Fruit fly (Drosophila melanogaster) whole organism, embryonic: ENCODE data around the gene CG32573.

ENCODE experiments used
- Asciz ChIP-seq: fragments of 200-800 bp; sonication (Bioruptor generic); optimal IDR thresholded peaks from 2 replicates; lab custom pipeline; 2017; ENCODE audit warnings: missing biosample characterization, mild to moderate bottlenecking, missing genetic modification characterization, missing genetic modification reagents
- B-H1 ChIP-seq: fragments of 200-800 bp; sonication (Bioruptor generic); IDR thresholded peaks from 3 replicates; pipeline ENCODE4 v1.3.6; 2022; ENCODE audit warnings: missing biosample characterization, missing genetic modification characterization
- CG13123 ChIP-seq: fragments of 200-800 bp; sonication (Bioruptor generic); optimal IDR thresholded peaks from 2 replicates; lab custom pipeline; 2016; ENCODE audit warnings: missing biosample characterization, missing genetic modification characterization
- CG15011 ChIP-seq: fragments of 200-800 bp; sonication (Bioruptor generic); optimal IDR thresholded peaks from 3 replicates; lab custom pipeline; 2018; ENCODE audit warnings: missing biosample characterization, mild to moderate bottlenecking, missing genetic modification characterization
- CG15601 ChIP-seq: fragments of 200-800 bp; sonication (Bioruptor generic); optimal IDR thresholded peaks from 3 replicates; lab custom pipeline; 2019; ENCODE audit warnings: missing biosample characterization, mild to moderate bottlenecking, missing genetic modification characterization, moderate library complexity
- CG1603 ChIP-seq: fragments of 200-800 bp; sonication (Bioruptor generic); optimal IDR thresholded peaks from 2 replicates; lab custom pipeline; 2019; ENCODE audit warnings: missing biosample characterization, mild to moderate bottlenecking, missing genetic modification characterization, moderate library complexity
- CG16815 ChIP-seq: fragments of 200-800 bp; sonication (Bioruptor generic); optimal IDR thresholded peaks from 3 replicates; lab custom pipeline; 2017; ENCODE audit warnings: missing biosample characterization, mild to moderate bottlenecking, missing genetic modification characterization
- CG2678 ChIP-seq: fragments of 200-800 bp; sonication (Bioruptor generic); optimal IDR thresholded peaks from 3 replicates; lab custom pipeline; 2019; ENCODE audit warnings: missing biosample characterization, mild to moderate bottlenecking, missing genetic modification characterization, moderate library complexity
- CG33557 ChIP-seq: fragments of 200-800 bp; sonication (Bioruptor generic); optimal IDR thresholded peaks from 2 replicates; lab custom pipeline; 2019; ENCODE audit warnings: missing biosample characterization, mild to moderate bottlenecking, missing genetic modification characterization, moderate library complexity
- CG4820 ChIP-seq: fragments of 200-800 bp; sonication (Bioruptor generic); optimal IDR thresholded peaks from 3 replicates; lab custom pipeline; 2016; ENCODE audit warnings: missing biosample characterization, missing genetic modification characterization
- CkIIα-i1 ChIP-seq: fragments of 200-800 bp; sonication (Bioruptor generic); IDR thresholded peaks from 2 replicates; pipeline ENCODE4 v1.3.6; 2022; ENCODE audit warnings: missing biosample characterization, missing genetic modification characterization
- Dad ChIP-seq: fragments of 200-800 bp; sonication (Bioruptor generic); optimal IDR thresholded peaks from 3 replicates; lab custom pipeline; 2016; ENCODE audit warnings: missing biosample characterization, missing genetic modification characterization
- Dip2 ChIP-seq: fragments of 200-800 bp; sonication (Bioruptor generic); IDR thresholded peaks from 2 replicates; pipeline ENCODE4 v1.3.6; 2022; ENCODE audit warnings: missing biosample characterization, missing genetic modification characterization
- Doc3 ChIP-seq: fragments of 200-800 bp; sonication (Bioruptor generic); IDR thresholded peaks from 3 replicates; pipeline ENCODE4 v1.3.6; 2022; ENCODE audit warnings: missing biosample characterization, missing genetic modification characterization; ENCODE audit not compliant: partially characterized antibody
- ERR ChIP-seq: fragments of 200-800 bp; sonication (Bioruptor generic); optimal IDR thresholded peaks from 2 replicates; lab custom pipeline; 2016; ENCODE audit warnings: missing biosample characterization, missing genetic modification characterization
- Eip74EF ChIP-seq, 2 experiments: fragments of 200-800 bp in 1 of 2; fragments of >200 bp in 1 of 2; sonication (Bioruptor generic) in 1 of 2; optimal IDR thresholded peaks; 2 replicates each; lab custom pipeline; 2017 to 2019; ENCODE audit warnings: missing biosample characterization in 2 of 2, missing genetic modification characterization in 2 of 2, mild to moderate bottlenecking in 1 of 2, moderate library complexity in 1 of 2
- Ets97D ChIP-seq: fragments of 200-800 bp; sonication (Bioruptor generic); optimal IDR thresholded peaks from 3 replicates; lab custom pipeline; 2016; ENCODE audit warnings: missing biosample characterization, missing genetic modification characterization
- HLH4C ChIP-seq: fragments of 200-800 bp; sonication (Bioruptor generic); IDR thresholded peaks from 3 replicates; pipeline ENCODE4 v1.3.6; 2022; ENCODE audit warnings: missing biosample characterization, missing genetic modification characterization; ENCODE audit not compliant: partially characterized antibody
- Jarid2 ChIP-seq: fragments of 200-800 bp; sonication (Bioruptor generic); optimal IDR thresholded peaks from 3 replicates; lab custom pipeline; 2017; ENCODE audit warnings: mild to moderate bottlenecking, missing biosample characterization, missing genetic modification reagents, missing genetic modification characterization
- Meics ChIP-seq: fragments of 200-800 bp; sonication (Bioruptor generic); optimal IDR thresholded peaks from 2 replicates; lab custom pipeline; 2017; ENCODE audit warnings: missing biosample characterization, mild to moderate bottlenecking, missing genetic modification characterization
- Mes4 ChIP-seq: fragments of 200-800 bp; sonication (Bioruptor generic); optimal IDR thresholded peaks from 2 replicates; lab custom pipeline; 2016; ENCODE audit warnings: missing biosample characterization, missing genetic modification characterization
- Myb ChIP-seq: fragments of 200-800 bp; sonication (Bioruptor generic); optimal IDR thresholded peaks from 2 replicates; lab custom pipeline; 2016; ENCODE audit warnings: missing biosample characterization, missing genetic modification characterization
- NFAT ChIP-seq: fragments of 200-800 bp; sonication (Bioruptor generic); IDR thresholded peaks from 2 replicates; pipeline ENCODE4 v1.3.6; 2022; ENCODE audit warnings: missing biosample characterization, missing genetic modification characterization
- Nf-YC ChIP-seq: fragments of 200-800 bp; optimal IDR thresholded peaks from 3 replicates; lab custom pipeline; 2019; ENCODE audit warnings: missing biosample characterization, mild to moderate bottlenecking, missing genetic modification characterization, moderate library complexity
- Spps ChIP-seq: fragments of 200-800 bp; sonication (Bioruptor generic); optimal IDR thresholded peaks from 2 replicates; lab custom pipeline; 2018; ENCODE audit warnings: missing biosample characterization, mild to moderate bottlenecking, missing genetic modification characterization
- Usf ChIP-seq: fragments of 200-800 bp; sonication (Bioruptor generic); optimal IDR thresholded peaks from 2 replicates; lab custom pipeline; 2017; ENCODE audit warnings: missing genotype, missing biosample characterization, missing genetic modification characterization
- ab ChIP-seq: fragments of 200-800 bp; sonication (Bioruptor generic); optimal IDR thresholded peaks from 2 replicates; lab custom pipeline; 2016; ENCODE audit warnings: missing biosample characterization, missing genetic modification characterization
- ac ChIP-seq: fragments of 200-800 bp; sonication (Bioruptor generic); optimal IDR thresholded peaks from 3 replicates; lab custom pipeline; 2017; ENCODE audit warnings: missing biosample characterization, mild to moderate bottlenecking, missing genetic modification characterization
- chinmo ChIP-seq: fragments of 200-800 bp; sonication (Bioruptor generic); IDR thresholded peaks from 4 replicates; pipeline ENCODE4 v1.3.6; 2022; ENCODE audit warnings: missing biosample characterization, missing genetic modification characterization; ENCODE audit not compliant: partially characterized antibody
- chn ChIP-seq: fragments of 200-800 bp; sonication (Bioruptor generic); optimal IDR thresholded peaks from 2 replicates; lab custom pipeline; 2016; ENCODE audit warnings: missing biosample characterization, missing genetic modification characterization
- danr ChIP-seq: fragments of 200-800 bp; sonication (Bioruptor generic); IDR thresholded peaks from 2 replicates; pipeline ENCODE4 v1.3.6; 2022; ENCODE audit warnings: missing biosample characterization, missing genetic modification characterization
- disco-r ChIP-seq: fragments of 200-800 bp; sonication (Bioruptor generic); optimal IDR thresholded peaks from 2 replicates; lab custom pipeline; 2016; ENCODE audit warnings: missing biosample characterization, missing genetic modification characterization
- emc ChIP-seq: fragments of 200-800 bp; sonication (Bioruptor generic); optimal IDR thresholded peaks from 2 replicates; lab custom pipeline; 2016; ENCODE audit warnings: missing biosample characterization, missing genetic modification characterization
- eyg ChIP-seq: fragments of 200-800 bp; sonication (Bioruptor generic); optimal IDR thresholded peaks from 3 replicates; lab custom pipeline; 2016; ENCODE audit warnings: missing biosample characterization, missing genetic modification characterization
- gfzf ChIP-seq: fragments of 200-800 bp; sonication (Bioruptor generic); optimal IDR thresholded peaks from 2 replicates; lab custom pipeline; 2016; ENCODE audit warnings: missing biosample characterization, mild to moderate bottlenecking, missing genetic modification characterization, moderate library complexity
- lmd ChIP-seq: fragments of 200-800 bp; sonication (Bioruptor generic); IDR thresholded peaks from 2 replicates; pipeline ENCODE4 v1.3.6; 2022; ENCODE audit warnings: missing biosample characterization, missing genetic modification characterization
- mld ChIP-seq: fragments of 200-800 bp; sonication (Bioruptor generic); IDR thresholded peaks from 3 replicates; pipeline ENCODE4 v1.3.6; 2022; ENCODE audit warnings: missing biosample characterization, missing genetic modification characterization; ENCODE audit not compliant: partially characterized antibody
- nerfin-1 ChIP-seq: fragments of 200-800 bp; sonication (Bioruptor generic); optimal IDR thresholded peaks from 3 replicates; lab custom pipeline; 2019; ENCODE audit warnings: missing biosample characterization, mild to moderate bottlenecking, missing genetic modification characterization, moderate library complexity
- nmo ChIP-seq: fragments of 200-800 bp; sonication (Bioruptor generic); optimal IDR thresholded peaks from 2 replicates; lab custom pipeline; 2018; ENCODE audit warnings: missing biosample characterization, mild to moderate bottlenecking, missing genetic modification characterization, moderate library complexity
- nom ChIP-seq: fragments of 200-800 bp; sonication (Bioruptor generic); optimal IDR thresholded peaks from 2 replicates; lab custom pipeline; 2017; ENCODE audit warnings: missing biosample characterization, missing genetic modification characterization, mild to moderate bottlenecking, moderate library complexity, missing genetic modification reagents
- oc ChIP-seq: fragments of 200-800 bp; sonication (Bioruptor generic); optimal IDR thresholded peaks from 2 replicates; lab custom pipeline; 2018; ENCODE audit warnings: missing biosample characterization, mild to moderate bottlenecking, missing genetic modification characterization, moderate library complexity
- pfk ChIP-seq: fragments of 200-800 bp; sonication (Bioruptor generic); optimal IDR thresholded peaks from 2 replicates; lab custom pipeline; 2018; ENCODE audit warnings: missing biosample characterization, mild to moderate bottlenecking, missing genetic modification characterization, moderate library complexity
- rib ChIP-seq: fragments of 200-800 bp; sonication (Bioruptor generic); IDR thresholded peaks from 2 replicates; pipeline ENCODE4 v1.3.6; 2022; ENCODE audit warnings: missing biosample characterization, missing genetic modification characterization
- sens ChIP-seq: fragments of 200-800 bp; sonication (Bioruptor generic); peaks from one replicate; lab custom pipeline; 2016; ENCODE audit warnings: missing biosample characterization, missing genetic modification characterization
- shn ChIP-seq: fragments of 200-800 bp; sonication (Bioruptor generic); optimal IDR thresholded peaks from 3 replicates; lab custom pipeline; 2016; ENCODE audit warnings: missing biosample characterization, missing genetic modification characterization
- sisA ChIP-seq: fragments of 200-800 bp; sonication (Bioruptor generic); IDR thresholded peaks from 2 replicates; pipeline ENCODE4 v1.3.6; 2022; ENCODE audit warnings: missing biosample characterization, missing genetic modification characterization
- slbo ChIP-seq: fragments of 200-800 bp; sonication (Bioruptor generic); IDR thresholded peaks from 2 replicates; pipeline ENCODE4 v1.3.6; 2022; ENCODE audit warnings: missing biosample characterization, missing genetic modification characterization
- tin ChIP-seq: fragments of 200-800 bp; sonication (Bioruptor generic); optimal IDR thresholded peaks from 3 replicates; lab custom pipeline; 2016; ENCODE audit warnings: missing biosample characterization, missing genetic modification characterization
- trem ChIP-seq: fragments of 200-800 bp; optimal IDR thresholded peaks from 3 replicates; lab custom pipeline; 2019; ENCODE audit warnings: missing biosample characterization, mild to moderate bottlenecking, missing genetic modification characterization, moderate library complexity
- tup ChIP-seq: fragments of 200-800 bp; sonication (Bioruptor generic); optimal IDR thresholded peaks from 2 replicates; lab custom pipeline; 2016; ENCODE audit warnings: missing biosample characterization, mild to moderate bottlenecking, missing genetic modification characterization, moderate library complexity

CG32573 gene

DNA sequence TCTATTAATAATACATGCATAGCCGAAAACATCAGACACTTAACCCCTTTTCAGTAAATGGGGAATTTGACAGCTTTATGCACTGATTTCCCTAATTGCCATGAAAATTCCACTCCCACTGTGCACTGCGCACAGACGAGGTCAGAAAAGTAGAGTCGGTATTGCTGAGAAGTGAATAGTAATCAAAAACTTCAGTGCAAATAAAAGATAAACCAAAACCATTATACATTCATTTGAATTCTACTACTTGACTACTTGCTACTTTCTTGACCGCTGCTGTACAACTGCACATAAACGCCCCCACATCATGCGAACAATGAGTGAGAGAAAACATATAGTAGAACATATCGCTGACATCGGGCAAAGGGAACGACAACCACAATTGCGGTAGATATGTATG lies 40.3 kb downstream of the CG32573 start (continued):
- TF ChIP-seq Usf (GFP tag; lab: Kevin White, UChicago) (peak; percentile 45), chn (GFP tag; lab: Kevin White, UChicago) (peak; percentile 86), ab (GFP tag; lab: Kevin White, UChicago) (peak; percentile 54), gfzf (GFP tag; lab: Kevin White, UChicago) (no peak), danr (peak; percentile 75), tin (GFP tag; lab: Kevin White, UChicago) (peak; percentile 85), Doc3 (GFP tag; lab: Robert Waterston, UW) (no peak), lmd (GFP tag; lab: Robert Waterston, UW) (peak; percentile 83), chinmo (GFP tag; lab: Robert Waterston, UW) (no peak), nerfin-1 (tag; lab: Kevin White, UChicago) (peak; percentile 76), Jarid2 (GFP tag; lab: Kevin White, UChicago) (peak; percentile 56), Dip2 (GFP tag; lab: Robert Waterston, UW) (no peak), HLH4C (GFP tag; lab: Robert Waterston, UW) (no peak), ac (GFP tag; lab: Kevin White, UChicago) (peak; percentile 38), Mes4 (GFP tag; lab: Kevin White, UChicago) (peak; percentile 86), rib (GFP tag; lab: Robert Waterston, UW) (peak; percentile 40; the same call in 1 of the 2 replicates), shn (GFP tag; lab: Kevin White, UChicago) (peak; percentile 74), CG16815 (GFP tag; lab: Kevin White, UChicago) (peak; percentile 76), CkIIα-i1 (GFP tag; lab: Robert Waterston, UW) (peak; percentile 49; the same call in 1 of the 2 replicates), eyg (peak; percentile 69), sisA (GFP tag; lab: Robert Waterston, UW) (peak; percentile 85), CG1603 (peak; percentile 94), CG15011 (GFP tag; lab: Kevin White, UChicago) (peak; percentile 55), oc (peak; percentile 85), B-H1 (GFP tag; lab: Robert Waterston, UW) (peak; percentile 83), CG4820 (GFP tag; lab: Kevin White, UChicago) (peak; percentile 87), nmo (GFP tag; lab: Kevin White, UChicago) (peak; percentile 88), Dad (peak; percentile 87), Nf-YC (tag; lab: Kevin White, UChicago) (peak; percentile 1), pfk (no peak), nom (GFP tag; lab: Kevin White, UChicago) (no peak), Myb (peak; percentile 64), sens (GFP tag; lab: Kevin White, UChicago) (peak; percentile 98), disco-r (GFP tag; lab: Kevin White, UChicago) (peak; percentile 80), NFAT (GFP tag; lab: Robert Waterston, UW) (0 out of 2 replicates have a peak, but pooled peaks have one; percentile 50), Eip74EF (GFP tag; optimal IDR thresholded peaks at IDR 0.05; lab: Kevin White, UChicago) (peak in 1 of 2 experiments; percentile 84), mld (GFP tag; lab: Robert Waterston, UW) (no peak), Asciz (GFP tag; lab: Kevin White, UChicago) (peak; percentile 82), CG15601 (tag; lab: Kevin White, UChicago) (peak; percentile 78), CG33557 (peak; percentile 71), trem (peak; percentile 77), Meics (GFP tag; lab: Kevin White, UChicago) (peak; percentile 64), CG2678 (tag; lab: Kevin White, UChicago) (peak; percentile 84), Ets97D (GFP tag; lab: Kevin White, UChicago) (peak; percentile 57), Spps (tag; lab: Kevin White, UChicago) (peak; percentile 71), CG13123 (GFP tag; lab: Kevin White, UChicago) (peak; percentile 80), ERR (GFP tag; lab: Kevin White, UChicago) (peak; percentile 61), slbo (GFP tag; lab: Robert Waterston, UW) (peak; percentile 82), emc (GFP tag; lab: Kevin White, UChicago) (peak; percentile 49), tup (GFP tag; lab: Kevin White, UChicago) (peak; percentile 79)
